Fruit fly (Drosophila melanogaster) whole organism, embryonic: ENCODE measurements around the gene N.

Experiments
- Adf1 ChIP-seq: fragments of 200-800 bp; sonication (Bioruptor generic); IDR thresholded peaks from 2 replicates; pipeline ENCODE4 v1.3.6; 2022; ENCODE audit warnings: missing biosample characterization, missing genetic modification characterization
- CG11085 ChIP-seq: fragments of 200-800 bp; sonication (Bioruptor generic); IDR thresholded peaks from 2 replicates; pipeline ENCODE4 v1.3.6; 2022; ENCODE audit warnings: missing biosample characterization, missing genetic modification characterization
- CG11560 ChIP-seq: fragments of 200-800 bp; sonication (Bioruptor generic); IDR thresholded peaks from 3 replicates; pipeline ENCODE4 v1.3.6; 2022; ENCODE audit warnings: missing biosample characterization, missing genetic modification characterization
- CG12299 ChIP-seq: fragments of 200-800 bp; sonication (Bioruptor generic); optimal IDR thresholded peaks from 2 replicates; lab custom pipeline; 2018; ENCODE audit warnings: missing biosample characterization, mild to moderate bottlenecking, missing genetic modification characterization
- CG15514 ChIP-seq: fragments of 200-800 bp; sonication (Bioruptor generic); optimal IDR thresholded peaks from 3 replicates; lab custom pipeline; 2017; ENCODE audit warnings: missing biosample characterization, missing genetic modification characterization, mild to moderate bottlenecking, moderate library complexity, missing genetic modification reagents
- CG15601 ChIP-seq: fragments of 200-800 bp; sonication (Bioruptor generic); optimal IDR thresholded peaks from 3 replicates; lab custom pipeline; 2019; ENCODE audit warnings: missing biosample characterization, mild to moderate bottlenecking, missing genetic modification characterization, moderate library complexity
- CG1603 ChIP-seq: fragments of 200-800 bp; sonication (Bioruptor generic); optimal IDR thresholded peaks from 2 replicates; lab custom pipeline; 2019; ENCODE audit warnings: missing biosample characterization, mild to moderate bottlenecking, missing genetic modification characterization, moderate library complexity
- CG17385 ChIP-seq: fragments of 200-800 bp; sonication (Bioruptor generic); optimal IDR thresholded peaks from 3 replicates; lab custom pipeline; 2018; ENCODE audit warnings: missing biosample characterization, mild to moderate bottlenecking, missing genetic modification characterization
- CG17912 ChIP-seq: fragments of 200-800 bp; sonication (Bioruptor generic); optimal IDR thresholded peaks from 2 replicates; lab custom pipeline; 2018; ENCODE audit warnings: missing biosample characterization, mild to moderate bottlenecking, missing genetic modification characterization
- CG3163 ChIP-seq: fragments of 200-800 bp; sonication (Bioruptor generic); optimal IDR thresholded peaks from 3 replicates; lab custom pipeline; 2016; ENCODE audit warnings: missing biosample characterization, missing genetic modification characterization
- CG43689 ChIP-seq: fragments of 200-800 bp; sonication (Bioruptor generic); IDR thresholded peaks from 2 replicates; pipeline ENCODE4 v1.3.6; 2022; ENCODE audit warnings: missing biosample characterization, missing genetic modification characterization
- CG5245 ChIP-seq: fragments of 200-800 bp; sonication (Bioruptor generic); optimal IDR thresholded peaks from 3 replicates; lab custom pipeline; 2016; ENCODE audit warnings: missing biosample characterization, missing genetic modification characterization
- CG6765 ChIP-seq: fragments of 200-800 bp; sonication (Bioruptor generic); optimal IDR thresholded peaks from 3 replicates; lab custom pipeline; 2017; ENCODE audit warnings: missing biosample characterization, mild to moderate bottlenecking, missing genetic modification characterization
- CG8359 ChIP-seq: fragments of 200-800 bp; sonication (Bioruptor generic); optimal IDR thresholded peaks from 2 replicates; lab custom pipeline; 2017; ENCODE audit warnings: missing biosample characterization, mild to moderate bottlenecking, missing genetic modification characterization, borderline replicate concordance
- CG8765 ChIP-seq: fragments of 200-800 bp; sonication (Bioruptor generic); IDR thresholded peaks from 2 replicates; pipeline ENCODE4 v1.3.6; 2022; ENCODE audit warnings: missing biosample characterization, missing genetic modification characterization
- CG8924 ChIP-seq: fragments of 200-800 bp; optimal IDR thresholded peaks from 3 replicates; lab custom pipeline; 2019; ENCODE audit warnings: missing biosample characterization, mild to moderate bottlenecking, missing genetic modification characterization, moderate library complexity
- CkIIα-i1 ChIP-seq: fragments of 200-800 bp; sonication (Bioruptor generic); IDR thresholded peaks from 2 replicates; pipeline ENCODE4 v1.3.6; 2022; ENCODE audit warnings: missing biosample characterization, missing genetic modification characterization
- Deaf1 ChIP-seq: fragments of 200-800 bp; optimal IDR thresholded peaks from 3 replicates; lab custom pipeline; 2019; ENCODE audit warnings: missing biosample characterization, mild to moderate bottlenecking, missing genetic modification characterization, moderate library complexity
- Dip3 ChIP-seq: fragments of 200-800 bp; sonication (Bioruptor generic); optimal IDR thresholded peaks from 3 replicates; lab custom pipeline; 2016; ENCODE audit warnings: missing biosample characterization, missing genetic modification characterization
- Dp ChIP-seq: fragments of 200-800 bp; sonication (Bioruptor generic); optimal IDR thresholded peaks from 2 replicates; lab custom pipeline; 2018; ENCODE audit warnings: missing biosample characterization, mild to moderate bottlenecking, missing genetic modification characterization, moderate library complexity
- Ets65A ChIP-seq: fragments of 200-800 bp; sonication (Bioruptor generic); peaks from one replicate; lab custom pipeline; 2016; ENCODE audit warnings: missing biosample characterization, missing genetic modification characterization
- H2.0 ChIP-seq: fragments of 200-800 bp; sonication (Bioruptor generic); IDR thresholded peaks from 2 replicates; pipeline ENCODE4 v1.3.6; 2022; ENCODE audit warnings: missing biosample characterization, missing genetic modification characterization
- Hey ChIP-seq: fragments of 200-800 bp; sonication (Bioruptor generic); optimal IDR thresholded peaks from 3 replicates; lab custom pipeline; 2018; ENCODE audit warnings: missing biosample characterization, mild to moderate bottlenecking, missing genetic modification characterization
- Hr39 ChIP-seq: fragments of >200 bp; optimal IDR thresholded peaks from 2 replicates; lab custom pipeline; 2017
- Hr78 ChIP-seq, 2 experiments: fragments of 200-800 bp in 1 of 2; fragments of >200 bp in 1 of 2; sonication (Bioruptor generic) in 1 of 2; optimal IDR thresholded peaks; 2 replicates each; lab custom pipeline; 2017 to 2019; ENCODE audit warnings: missing biosample characterization in 2 of 2, missing genetic modification characterization in 2 of 2, mild to moderate bottlenecking in 1 of 2, moderate library complexity in 1 of 2
- Neu2 ChIP-seq: fragments of 200-800 bp; sonication (Bioruptor generic); optimal IDR thresholded peaks from 3 replicates; lab custom pipeline; 2016; ENCODE audit warnings: missing biosample characterization, missing genetic modification characterization, borderline replicate concordance
- Oli ChIP-seq: fragments of 200-800 bp; sonication (Bioruptor generic); optimal IDR thresholded peaks from 2 replicates; lab custom pipeline; 2018; ENCODE audit warnings: missing biosample characterization, mild to moderate bottlenecking, missing genetic modification characterization, moderate library complexity
- Ptx1 ChIP-seq: fragments of 200-800 bp; sonication (Bioruptor generic); IDR thresholded peaks from 2 replicates; pipeline ENCODE4 v1.3.6; 2022; ENCODE audit warnings: missing biosample characterization, missing genetic modification characterization
- TFAM ChIP-seq: fragments of 200-800 bp; sonication (Bioruptor generic); optimal IDR thresholded peaks from 2 replicates; lab custom pipeline; 2017; ENCODE audit warnings: missing biosample characterization, missing genetic modification characterization, inconsistent platforms
- Trl ChIP-seq, 3 experiments: fragments of >200 bp in 2 of 3; fragments of 200-800 bp in 1 of 3; sonication (Bioruptor generic) in 1 of 3; optimal IDR thresholded peaks; 2 replicates in 1 of 3; 3 replicates in 2 of 3; lab custom pipeline; 2016 to 2017; ENCODE audit warnings: missing biosample characterization in 1 of 3, missing genetic modification characterization in 1 of 3
- amos ChIP-seq: fragments of 200-800 bp; sonication (Bioruptor generic); IDR thresholded peaks from 2 replicates; pipeline ENCODE4 v1.3.6; 2022; ENCODE audit warnings: missing biosample characterization, missing genetic modification characterization; ENCODE audit not compliant: partially characterized antibody
- ara ChIP-seq: fragments of 200-800 bp; sonication (Bioruptor generic); IDR thresholded peaks from 2 replicates; pipeline ENCODE4 v1.3.6; 2022; ENCODE audit warnings: missing biosample characterization, missing genetic modification characterization
- bbx ChIP-seq: fragments of 200-800 bp; sonication (Bioruptor generic); IDR thresholded peaks from 2 replicates; pipeline ENCODE4 v1.3.6; 2022; ENCODE audit warnings: missing biosample characterization, missing genetic modification characterization; ENCODE audit not compliant: partially characterized antibody
- ci ChIP-seq: fragments of 200-800 bp; sonication (Bioruptor generic); IDR thresholded peaks from 3 replicates; pipeline ENCODE4 v1.3.6; 2022; ENCODE audit warnings: missing biosample characterization, missing genetic modification characterization
- croc ChIP-seq: fragments of 200-800 bp; sonication (Bioruptor generic); conservative IDR thresholded peaks from 3 replicates; pipeline ENCODE4 v1.3.6; 2022; ENCODE audit warnings: missing biosample characterization, missing genetic modification characterization
- dati ChIP-seq: fragments of 200-800 bp; sonication (Bioruptor generic); IDR thresholded peaks from 2 replicates; pipeline ENCODE4 v1.3.6; 2022; ENCODE audit warnings: missing biosample characterization, missing genetic modification characterization
- ewg ChIP-seq: fragments of 200-800 bp; sonication (Bioruptor generic); optimal IDR thresholded peaks from 3 replicates; lab custom pipeline; 2017; ENCODE audit warnings: mild to moderate bottlenecking, missing biosample characterization, missing genetic modification reagents, missing genetic modification characterization
- fu2 ChIP-seq: fragments of 200-800 bp; sonication (Bioruptor generic); optimal IDR thresholded peaks from 2 replicates; lab custom pipeline; 2016; ENCODE audit warnings: missing biosample characterization, missing genetic modification characterization
- hbn ChIP-seq: fragments of 200-800 bp; sonication (Bioruptor generic); IDR thresholded peaks from 2 replicates; pipeline ENCODE4 v1.3.6; 2022; ENCODE audit warnings: missing biosample characterization, missing genetic modification characterization; ENCODE audit not compliant: partially characterized antibody
- phol ChIP-seq: fragments of 200-800 bp; sonication (Bioruptor generic); optimal IDR thresholded peaks from 3 replicates; lab custom pipeline; 2018; ENCODE audit warnings: missing biosample characterization, mild to moderate bottlenecking, missing genetic modification characterization, moderate library complexity
- pros ChIP-seq: fragments of 200-800 bp; sonication (Bioruptor generic); optimal IDR thresholded peaks from 3 replicates; lab custom pipeline; 2019; ENCODE audit warnings: missing biosample characterization, mild to moderate bottlenecking, missing genetic modification characterization, moderate library complexity
- row ChIP-seq: fragments of 200-800 bp; sonication (Bioruptor generic); IDR thresholded peaks from 3 replicates; pipeline ENCODE4 v1.3.6; 2022; ENCODE audit warnings: missing biosample characterization, missing genetic modification characterization
- schlank ChIP-seq: fragments of 200-800 bp; sonication (Bioruptor generic); optimal IDR thresholded peaks from 2 replicates; lab custom pipeline; 2018; ENCODE audit warnings: missing biosample characterization, mild to moderate bottlenecking, missing genetic modification characterization
- scrt ChIP-seq: fragments of 200-800 bp; sonication (Bioruptor generic); optimal IDR thresholded peaks from 2 replicates; lab custom pipeline; 2018; ENCODE audit warnings: missing biosample characterization, mild to moderate bottlenecking, missing genetic modification characterization, moderate library complexity
- sens ChIP-seq: fragments of 200-800 bp; sonication (Bioruptor generic); peaks from one replicate; lab custom pipeline; 2016; ENCODE audit warnings: missing biosample characterization, missing genetic modification characterization
- sisA ChIP-seq: fragments of 200-800 bp; sonication (Bioruptor generic); IDR thresholded peaks from 2 replicates; pipeline ENCODE4 v1.3.6; 2022; ENCODE audit warnings: missing biosample characterization, missing genetic modification characterization
- sr ChIP-seq: fragments of 200-800 bp; sonication (Bioruptor generic); IDR thresholded peaks from 3 replicates; pipeline ENCODE4 v1.3.6; 2022; ENCODE audit warnings: missing biosample characterization, missing genetic modification characterization
- tna ChIP-seq: fragments of 200-800 bp; sonication (Bioruptor generic); IDR thresholded peaks from 2 replicates; pipeline ENCODE4 v1.3.6; 2022; ENCODE audit warnings: missing biosample characterization, missing genetic modification characterization; ENCODE audit not compliant: partially characterized antibody
- tup ChIP-seq: fragments of 200-800 bp; sonication (Bioruptor generic); optimal IDR thresholded peaks from 2 replicates; lab custom pipeline; 2016; ENCODE audit warnings: missing biosample characterization, mild to moderate bottlenecking, missing genetic modification characterization, moderate library complexity
- yki ChIP-seq: fragments of >200 bp; optimal IDR thresholded peaks from 3 replicates; lab custom pipeline; 2018

N gene

DNA sequence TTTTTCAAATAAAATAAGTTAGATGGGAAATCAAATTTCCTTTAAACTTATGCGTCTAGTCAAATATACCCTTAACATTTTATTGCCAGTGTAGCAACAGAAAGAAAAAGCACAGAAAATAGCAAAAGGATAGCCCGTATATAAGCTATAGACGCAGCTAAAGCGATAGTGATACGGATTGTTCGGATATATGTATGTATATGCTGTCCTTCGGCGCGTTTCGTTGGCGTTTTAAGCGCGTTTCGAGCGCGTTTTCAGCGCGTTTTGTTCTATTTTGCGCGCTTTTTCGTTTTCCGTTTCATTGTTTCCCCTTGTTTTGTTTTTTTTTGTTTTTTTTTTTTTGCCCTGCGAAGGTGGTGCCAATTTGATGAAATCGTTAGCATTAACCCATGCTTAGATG, 7.1 kb upstream of the N start:
- TF ChIP-seq row (GFP tag; lab: Robert Waterston, UW), result 0 out of 3 replicates have a peak, but pooled peaks have one; percentile 1
- TF ChIP-seq CG5245 (GFP tag; lab: Kevin White, UChicago), result no peak
- peak; percentile 94 for TF ChIP-seq CG8359 (GFP tag; lab: Kevin White, UChicago)
- TF ChIP-seq Neu2 (GFP tag; lab: Kevin White, UChicago), result no peak
- no peak for TF ChIP-seq CG6765
- TF ChIP-seq croc, result no peak

- TF ChIP-seq CG8765 (no peak), CG43689 (no peak), Hr78 (GFP tag; optimal IDR thresholded peaks at IDR 0.05; lab: Kevin White, UChicago) (no peak), sisA (GFP tag; lab: Robert Waterston, UW) (no peak), Ets65A (GFP tag; lab: Kevin White, UChicago) (peak; percentile 55), amos (GFP tag; lab: Robert Waterston, UW) (no peak), CG15514 (no peak), sr (GFP tag; lab: Robert Waterston, UW) (0 out of 3 replicates have a peak, but pooled peaks have one; percentile 36), TFAM (GFP tag; lab: Kevin White, UChicago) (no peak), Deaf1 (no peak), CG12299 (tag; lab: Kevin White, UChicago) (no peak), H2.0 (GFP tag; lab: Robert Waterston, UW) (no peak), CG11560 (0 out of 3 replicates have a peak, but pooled peaks have one; percentile 24), Ptx1 (GFP tag; lab: Robert Waterston, UW) (no peak), Dip3 (GFP tag; lab: Kevin White, UChicago) (no peak)
Observed at dm6 chrX:3131978-3132377, 2.7 kb upstream of the N start.

- no peak for TF ChIP-seq schlank (tag; lab: Kevin White, UChicago)
- TF ChIP-seq Trl (optimal IDR thresholded peaks at IDR 0.05; lab: Kevin White, UChicago), result peak; percentile 43 to 80
- TF ChIP-seq Trl (GFP tag; optimal IDR thresholded peaks at IDR 0.05; lab: Kevin White, UChicago), result no peak
- TF ChIP-seq scrt (GFP tag; lab: Kevin White, UChicago), result no peak
- no peak for TF ChIP-seq Dp (GFP tag; lab: Kevin White, UChicago)
- TF ChIP-seq ara (GFP tag; lab: Robert Waterston, UW), result no peak
- TF ChIP-seq ewg (GFP tag; lab: Kevin White, UChicago), result no peak
- no peak for TF ChIP-seq Oli
- TF ChIP-seq CG17385, result peak; percentile 71
- no peak for TF ChIP-seq tup (GFP tag; lab: Kevin White, UChicago)
- no peak for TF ChIP-seq CG17912
- TF ChIP-seq CG1603 (tag; lab: Kevin White, UChicago), result no peak
- TF ChIP-seq CkIIα-i1 (GFP tag; lab: Robert Waterston, UW), result no peak
- TF ChIP-seq CG3163 (GFP tag; lab: Kevin White, UChicago), result no peak
- TF ChIP-seq pros (GFP tag; lab: Kevin White, UChicago), result peak; percentile 81
- TF ChIP-seq CG11085 (GFP tag; lab: Robert Waterston, UW), result no peak
- TF ChIP-seq ci (GFP tag; lab: Robert Waterston, UW), result no peak
- peak; percentile 2 for TF ChIP-seq CG8924
- peak; percentile 56 for TF ChIP-seq yki (lab: Kevin White, UChicago)
- TF ChIP-seq tna (GFP tag; lab: Robert Waterston, UW), result no peak
- TF ChIP-seq dati, result no peak
- no peak for TF ChIP-seq Hr39
- no peak for TF ChIP-seq Hey (tag; lab: Kevin White, UChicago)
- no peak for TF ChIP-seq hbn
- no peak for TF ChIP-seq fu2 (GFP tag; lab: Kevin White, UChicago)
- TF ChIP-seq Adf1 (GFP tag; lab: Robert Waterston, UW), result no peak
- no peak for TF ChIP-seq bbx (GFP tag; lab: Robert Waterston, UW)
- TF ChIP-seq sens (GFP tag; lab: Kevin White, UChicago), result peak; percentile 64
- TF ChIP-seq CG15601 (tag; lab: Kevin White, UChicago), result no peak
- no peak for TF ChIP-seq phol
Observed at dm6 chrX:3135102-3135393, 378 bp downstream of the N start.
